Fruit fly (Drosophila melanogaster) whole organism, wandering third instar larva: Measurements from ENCODE around the gene CG12693.
"Not testable (repeated sequence)": the region's sequence is repeated elsewhere in the genome, so short reads cannot be mapped to it uniquely, and the experiment has no call there.

Experiments used
- Abd-B ChIP-seq: fragments of >200 bp; optimal IDR thresholded peaks from 2 replicates; lab custom pipeline; 2017; ENCODE audit warnings: missing biosample characterization, missing genetic modification characterization
- CG32264 ChIP-seq: fragments of 200-800 bp; sonication (Bioruptor generic); optimal IDR thresholded peaks from 2 replicates; lab custom pipeline; 2016; ENCODE audit warnings: missing biosample characterization, missing genetic modification characterization
- CG9705 ChIP-seq: fragments of 200-800 bp; sonication (Bioruptor generic); optimal IDR thresholded peaks from 2 replicates; lab custom pipeline; 2018; ENCODE audit warnings: missing biosample characterization, mild to moderate bottlenecking, missing genetic modification characterization
- Dfd ChIP-seq: fragments of >200 bp; optimal IDR thresholded peaks from 2 replicates; lab custom pipeline; 2017; ENCODE audit warnings: missing biosample characterization, missing genetic modification characterization
- GATAd ChIP-seq: sonication (Bioruptor generic); optimal IDR thresholded peaks from 2 replicates; lab custom pipeline; 2016; ENCODE audit warnings: missing biosample characterization, missing genetic modification characterization
- HLH106 ChIP-seq: fragments of 200-800 bp; optimal IDR thresholded peaks from 3 replicates; lab custom pipeline; 2019; ENCODE audit warnings: missing biosample characterization, mild to moderate bottlenecking, missing genetic modification characterization, moderate library complexity
- Hr78 ChIP-seq: fragments of >200 bp; optimal IDR thresholded peaks from 2 replicates; lab custom pipeline; 2017; ENCODE audit warnings: missing biosample characterization, missing genetic modification characterization
- Hr83 ChIP-seq: fragments of 200-300 bp; sonication (Bioruptor generic); optimal IDR thresholded peaks from 2 replicates; lab custom pipeline; 2016; ENCODE audit warnings: missing biosample characterization, mild to moderate bottlenecking, missing genetic modification characterization, moderate library complexity; ENCODE audit not compliant: poor library complexity, severe bottlenecking
- Jra ChIP-seq: sonication (Bioruptor generic); optimal IDR thresholded peaks from 2 replicates; lab custom pipeline; 2016; ENCODE audit warnings: missing biosample characterization, missing genetic modification characterization
- Myc ChIP-seq: fragments of >200 bp; optimal IDR thresholded peaks from 2 replicates; lab custom pipeline; 2017
- Rel ChIP-seq, 2 experiments: fragments of 200-800 bp; sonication (Bioruptor generic) in 1 of 2; optimal IDR thresholded peaks; 2 replicates in 1 of 2; 3 replicates in 1 of 2; lab custom pipeline; 2016 to 2019; ENCODE audit warnings: mild to moderate bottlenecking in 2 of 2, missing biosample characterization in 2 of 2, missing genetic modification characterization in 2 of 2, moderate library complexity in 1 of 2
- Sp1 ChIP-seq: fragments of 200-800 bp; sonication (Bioruptor generic); optimal IDR thresholded peaks from 3 replicates; lab custom pipeline; 2019; ENCODE audit warnings: missing biosample characterization, mild to moderate bottlenecking, missing genetic modification characterization, moderate library complexity
- Vsx2 ChIP-seq: fragments of 200-300, 225-300 bp; sonication (Bioruptor generic); optimal IDR thresholded peaks from 2 replicates; lab custom pipeline; 2018; ENCODE audit warnings: missing biosample characterization, missing genetic modification characterization; ENCODE audit not compliant: partially characterized antibody
- brk ChIP-seq: fragments of 200-800 bp; sonication (Bioruptor generic); optimal IDR thresholded peaks from 2 replicates; lab custom pipeline; 2016; ENCODE audit warnings: missing biosample characterization, mild to moderate bottlenecking, missing genetic modification characterization
- dl ChIP-seq, 2 experiments: fragments of 175-275, 200-275 bp in 1 of 2; fragments of 200-275 bp in 1 of 2; sonication (Bioruptor generic); optimal IDR thresholded peaks; lab custom pipeline; 2018; ENCODE audit warnings: mild to moderate bottlenecking in 2 of 2, missing biosample characterization in 2 of 2, missing genetic modification characterization in 2 of 2, moderate library complexity in 2 of 2; ENCODE audit not compliant: partially characterized antibody in 2 of 2, insufficient read depth in 1 of 2
- dmrt93B ChIP-seq: fragments of 200-800 bp; sonication (Bioruptor generic); optimal IDR thresholded peaks from 2 replicates; lab custom pipeline; 2018; ENCODE audit warnings: missing biosample characterization, mild to moderate bottlenecking, missing genetic modification characterization
- dsf ChIP-seq: sonication (Bioruptor generic); optimal IDR thresholded peaks from 2 replicates; lab custom pipeline; 2016; ENCODE audit warnings: missing biosample characterization, missing genetic modification characterization, borderline replicate concordance
- ey ChIP-seq: fragments of 200-800 bp; sonication (Bioruptor generic); optimal IDR thresholded peaks from 2 replicates; lab custom pipeline; 2016; ENCODE audit warnings: missing biosample characterization, missing genetic modification characterization
- foxo ChIP-seq, 2 experiments: fragments of 200-800 bp; sonication (Bioruptor generic); optimal IDR thresholded peaks; 2 replicates in 1 of 2; 3 replicates in 1 of 2; lab custom pipeline; 2016 to 2017; ENCODE audit warnings: missing biosample characterization in 2 of 2, missing genetic modification characterization in 2 of 2
- fru ChIP-seq: fragments of 200-800 bp; sonication (Bioruptor generic); optimal IDR thresholded peaks from 3 replicates; lab custom pipeline; 2016; ENCODE audit warnings: missing biosample characterization, mild to moderate bottlenecking, missing genetic modification characterization
- h ChIP-seq: fragments of 200-800 bp; sonication (Bioruptor generic); optimal IDR thresholded peaks from 3 replicates; lab custom pipeline; 2016; ENCODE audit warnings: missing biosample characterization, mild to moderate bottlenecking, missing genetic modification characterization
- jim ChIP-seq: fragments of 175-275, 200-325 bp; sonication (Bioruptor generic); optimal IDR thresholded peaks from 2 replicates; lab custom pipeline; 2016; ENCODE audit warnings: missing biosample characterization, mild to moderate bottlenecking, missing genetic modification characterization
- lola ChIP-seq: fragments of >200 bp; optimal IDR thresholded peaks from 2 replicates; lab custom pipeline; 2017; ENCODE audit warnings: missing biosample characterization, missing genetic modification characterization
- pan ChIP-seq: fragments of >200 bp; optimal IDR thresholded peaks from 2 replicates; lab custom pipeline; 2017
- psq ChIP-seq: fragments of 200-800 bp; sonication (Bioruptor generic); optimal IDR thresholded peaks from 3 replicates; lab custom pipeline; 2017; ENCODE audit warnings: missing biosample characterization, mild to moderate bottlenecking, missing genetic modification characterization, moderate library complexity
- sage ChIP-seq: fragments of 200-800 bp; sonication (Bioruptor generic); optimal IDR thresholded peaks from 2 replicates; lab custom pipeline; 2016; ENCODE audit warnings: missing biosample characterization, mild to moderate bottlenecking, missing genetic modification characterization
- sv ChIP-seq: fragments of 200-800 bp; sonication (Bioruptor generic); optimal IDR thresholded peaks from 3 replicates; lab custom pipeline; 2016; ENCODE audit warnings: missing biosample characterization, missing genetic modification characterization
- tai ChIP-seq: sonication (Bioruptor generic); optimal IDR thresholded peaks from 2 replicates; lab custom pipeline; 2016; ENCODE audit warnings: missing biosample characterization, missing genetic modification characterization
- woc ChIP-seq: sonication (Bioruptor generic); optimal IDR thresholded peaks from 2 replicates; lab custom pipeline; 2016; ENCODE audit warnings: missing biosample characterization, mild to moderate bottlenecking, missing genetic modification characterization

CG12693 gene

DNA sequence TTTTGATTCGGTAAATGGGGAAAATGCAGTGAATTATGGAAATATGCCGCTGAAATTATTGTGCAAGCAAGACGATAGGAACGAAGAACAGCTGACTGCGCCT is 7.3 kb downstream of the CG12693 start, which contains the start of gene mRpL33:
mRpL33 (minus strand) TSS at position 101 of the 103 bp plus-strand sequence.
- no peak for TF ChIP-seq Vsx2 (GFP tag; lab: Kevin White, UChicago)
- no peak for TF ChIP-seq fru (GFP tag; lab: Kevin White, UChicago)
- TF ChIP-seq Sp1 (GFP tag; lab: Kevin White, UChicago): no peak
- no peak for TF ChIP-seq ey (GFP tag; lab: Kevin White, UChicago)
- TF ChIP-seq CG32264 (GFP tag; lab: Kevin White, UChicago): no peak
- no peak for TF ChIP-seq Hr83 (GFP tag; lab: Kevin White, UChicago)
- TF ChIP-seq lola (GFP tag; lab: Kevin White, UChicago): no peak
- TF ChIP-seq psq (GFP tag; lab: Kevin White, UChicago): no peak
- no peak for TF ChIP-seq jim (GFP tag; lab: Kevin White, UChicago)
- no peak for TF ChIP-seq dsf
- no peak for TF ChIP-seq GATAd (GFP tag; lab: Kevin White, UChicago)
- no peak for TF ChIP-seq Hr78 (GFP tag; lab: Kevin White, UChicago)
- no peak for TF ChIP-seq dl (GFP tag; optimal IDR thresholded peaks at IDR 0.05; lab: Kevin White, UChicago; ENCODE audit: insufficient read depth in 1 of 2, partially characterized antibody in 2 of 2)
- TF ChIP-seq Myc (lab: Kevin White, UChicago): no peak
- TF ChIP-seq Rel (GFP tag; optimal IDR thresholded peaks at IDR 0.05; lab: Kevin White, UChicago): no peak
- no peak for TF ChIP-seq Rel (tag; optimal IDR thresholded peaks at IDR 0.05; lab: Kevin White, UChicago)
- TF ChIP-seq foxo (GFP tag; optimal IDR thresholded peaks at IDR 0.05; lab: Kevin White, UChicago): no peak
- no peak for TF ChIP-seq dmrt93B (GFP tag; lab: Kevin White, UChicago)
- TF ChIP-seq, all 38 proteins: peak for 0

DNA sequence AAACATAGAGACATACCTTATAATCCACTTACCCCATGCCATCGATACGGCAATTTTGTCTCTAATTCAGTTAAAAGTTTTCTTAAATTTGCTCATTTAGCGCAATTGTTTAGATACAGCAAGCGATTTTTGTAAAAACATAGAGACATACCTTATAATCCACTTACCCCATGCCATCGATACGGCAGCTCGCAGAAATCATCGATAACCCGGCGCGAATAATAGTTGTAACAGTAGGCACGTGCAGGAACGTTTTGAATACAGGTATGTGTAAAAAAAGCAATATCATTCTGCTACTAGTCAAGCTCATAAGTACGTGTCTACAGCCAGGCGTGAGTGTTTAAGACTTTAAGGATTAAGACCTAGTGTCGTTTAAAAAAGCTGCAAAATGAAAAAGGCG is 10.0 kb downstream of the CG12693 start, which contains the start of gene NO66:
NO66 (plus strand) TSS at position 199 of the 400 bp plus-strand sequence.
- TF ChIP-seq Myc (lab: Kevin White, UChicago) (peak; percentile 12), woc (peak; percentile 22)
- TF ChIP-seq, all 38 proteins: peak for 2; not testable (repeated sequence) for 36

DNA sequence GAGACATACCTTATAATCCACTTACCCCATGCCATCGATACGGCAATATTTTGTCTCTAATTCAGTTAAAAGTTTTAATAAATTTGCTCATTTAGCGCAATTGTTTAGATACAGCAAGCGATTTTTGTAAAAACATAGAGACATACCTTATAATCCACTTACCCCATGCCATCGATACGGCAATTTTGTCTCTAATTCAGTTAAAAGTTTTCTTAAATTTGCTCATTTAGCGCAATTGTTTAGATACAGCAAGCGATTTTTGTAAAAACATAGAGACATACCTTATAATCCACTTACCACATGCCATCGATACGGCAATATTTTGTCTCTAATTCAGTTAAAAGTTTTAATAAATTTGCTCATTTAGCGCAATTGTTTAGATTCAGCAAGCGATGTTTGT is 10.6 kb downstream of the CG12693 start, which contains the start of gene mei-9:
mei-9 (minus strand) TSS at position 101 of the 400 bp plus-strand sequence.
- not testable (repeated sequence) for TF ChIP-seq lola (GFP tag; lab: Kevin White, UChicago); woc; sv

DNA sequence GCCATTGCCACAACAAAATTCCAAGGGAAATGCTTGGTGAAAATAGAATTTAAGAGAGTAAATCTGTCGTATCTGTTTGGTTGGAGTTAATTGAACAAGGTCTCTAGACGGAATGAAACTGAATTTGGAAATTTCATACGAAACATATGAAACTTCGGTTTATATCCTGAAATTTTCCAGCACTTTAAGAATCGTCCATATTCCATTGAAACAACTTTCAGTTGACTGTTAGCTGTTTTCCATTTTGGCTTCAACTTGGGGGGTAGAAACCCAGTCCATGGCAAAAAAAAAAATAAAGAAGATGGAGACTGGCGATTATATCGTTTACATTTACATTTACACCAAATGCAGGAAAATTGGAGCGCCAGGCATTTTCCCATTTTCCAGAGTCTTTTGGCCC is 17.6 kb downstream of the CG12693 start, which contains the start of gene CG15579:
CG15579 (minus strand) TSS at position 101 of the 400 bp plus-strand sequence.
- TF ChIP-seq psq (GFP tag; lab: Kevin White, UChicago) (no peak), dl (GFP tag; optimal IDR thresholded peaks at IDR 0.05; lab: Kevin White, UChicago; ENCODE audit: insufficient read depth in 1 of 2, partially characterized antibody in 2 of 2) (no peak)

DNA sequence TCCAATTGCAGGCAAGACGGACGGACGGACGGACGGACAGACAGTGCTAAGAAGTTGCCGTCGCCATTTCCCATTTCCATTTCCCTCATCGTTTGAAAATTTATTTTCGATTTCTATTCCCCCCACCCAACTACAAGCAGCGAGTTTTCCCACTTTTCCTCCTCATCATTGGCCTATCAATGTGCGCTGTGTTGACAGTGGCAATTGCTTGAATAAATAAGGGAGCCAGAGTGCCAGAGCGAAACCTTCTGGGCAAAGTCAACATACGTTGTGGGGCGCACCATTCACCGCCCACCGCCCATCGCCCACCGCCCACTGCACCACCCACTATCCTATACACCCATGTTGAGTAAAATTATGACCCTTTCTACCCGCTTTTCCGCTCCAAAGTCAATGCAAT is 23.3 kb downstream of the CG12693 start:
- no peak for TF ChIP-seq Hr83 (GFP tag; lab: Kevin White, UChicago)
- TF ChIP-seq Sp1 (GFP tag; lab: Kevin White, UChicago): no peak
- TF ChIP-seq brk: no peak
- no peak for TF ChIP-seq jim (GFP tag; lab: Kevin White, UChicago)
- no peak for TF ChIP-seq pan (lab: Kevin White, UChicago)
- no peak for TF ChIP-seq CG9705 (GFP tag; lab: Kevin White, UChicago)
- TF ChIP-seq Abd-B (GFP tag; lab: Kevin White, UChicago): no peak
- TF ChIP-seq GATAd (GFP tag; lab: Kevin White, UChicago): no peak
- no peak for TF ChIP-seq tai (GFP tag; lab: Kevin White, UChicago)
- no peak for TF ChIP-seq Dfd (GFP tag; lab: Kevin White, UChicago)
- no peak for TF ChIP-seq ey (GFP tag; lab: Kevin White, UChicago)
- TF ChIP-seq psq (GFP tag; lab: Kevin White, UChicago): no peak

- TF ChIP-seq h (GFP tag; lab: Kevin White, UChicago): no peak
- no peak for TF ChIP-seq sage (GFP tag; lab: Kevin White, UChicago)
- TF ChIP-seq Myc (lab: Kevin White, UChicago): no peak
- TF ChIP-seq dmrt93B (GFP tag; lab: Kevin White, UChicago): no peak
- no peak for TF ChIP-seq Jra (GFP tag; lab: Kevin White, UChicago)
- TF ChIP-seq HLH106 (tag; lab: Kevin White, UChicago): no peak
- no peak for TF ChIP-seq woc
- TF ChIP-seq jim (GFP tag; lab: Kevin White, UChicago): no peak
- TF ChIP-seq, all 38 proteins: peak for 0
Measured at dm6 chrX:4302246-4302645, 27.0 kb downstream of the CG12693 start, which contains the start of gene CG12692. TSS of gene CG12692 (minus strand) at chrX:4302346.
